Worm (Caenorhabditis elegans) whole organism, L2 larva: ENCODE data around the gene jmjd-5.

Source experiments
- C34F6.9 ChIP-seq: fragments of 150-350 bp; optimal IDR thresholded peaks from 2 replicates; lab custom pipeline; 2014; ENCODE audit warnings: missing biosample characterization, missing genetic modification characterization
- F13H6.1 ChIP-seq: sonication (generic microtip); optimal IDR thresholded peaks from 2 replicates; lab custom pipeline; 2016; ENCODE audit warnings: missing genetic modification characterization, missing compliant biosample characterization
- R02D3.7 ChIP-seq: fragments of 150-350 bp; optimal IDR thresholded peaks from 2 replicates; lab custom pipeline; 2014; ENCODE audit warnings: missing biosample characterization, missing genetic modification characterization
- Y55F3AM.14 ChIP-seq: fragments of 200-800 bp; sonication (Bioruptor generic); optimal IDR thresholded peaks from 2 replicates; lab custom pipeline; 2018; ENCODE audit warnings: mild to moderate bottlenecking, missing genetic modification characterization, missing compliant biosample characterization
- alr-1 ChIP-seq: fragments of 150-350 bp; optimal IDR thresholded peaks from 2 replicates; lab custom pipeline; 2014; ENCODE audit warnings: missing biosample characterization, missing genetic modification characterization
- ama-1 ChIP-seq: fragments of 150-350 bp; optimal IDR thresholded peaks from 2 replicates; lab custom pipeline; 2018; ENCODE audit warnings: inconsistent platforms
- ceh-16 ChIP-seq: fragments of 150-350 bp; optimal IDR thresholded peaks from 2 replicates; lab custom pipeline; 2014; ENCODE audit warnings: missing biosample characterization, missing genetic modification characterization
- ceh-82 ChIP-seq: fragments of 150-350 bp; optimal IDR thresholded peaks from 2 replicates; lab custom pipeline; 2014; ENCODE audit warnings: missing biosample characterization, missing genetic modification characterization
- crh-2 ChIP-seq: sonication (generic microtip); optimal IDR thresholded peaks from 2 replicates; lab custom pipeline; 2017; ENCODE audit warnings: missing biosample characterization, missing genetic modification characterization
- dmd-4 ChIP-seq: sonication (generic microtip); optimal IDR thresholded peaks from 2 replicates; lab custom pipeline; 2017; ENCODE audit warnings: missing biosample characterization, missing genetic modification characterization
- elt-1 ChIP-seq: fragments of 150-350 bp; optimal IDR thresholded peaks from 2 replicates; lab custom pipeline; 2014; ENCODE audit warnings: missing biosample characterization, missing genetic modification characterization
- elt-3 ChIP-seq: sonication (generic microtip); optimal IDR thresholded peaks from 2 replicates; lab custom pipeline; 2017; ENCODE audit warnings: missing biosample characterization, missing genetic modification characterization
- fos-1 ChIP-seq: fragments of 150-350 bp; optimal IDR thresholded peaks from 2 replicates; lab custom pipeline; 2014; ENCODE audit warnings: missing biosample characterization, missing genetic modification characterization
- gmeb-1 ChIP-seq: fragments of 150-350 bp; optimal IDR thresholded peaks from 2 replicates; lab custom pipeline; 2014; ENCODE audit warnings: missing biosample characterization, missing genetic modification characterization
- lin-11 ChIP-seq: fragments of 150-350 bp; sonication (generic microtip); optimal IDR thresholded peaks from 2 replicates; lab custom pipeline; 2014; ENCODE audit warnings: missing biosample characterization, missing genetic modification characterization, inconsistent platforms, mixed read lengths
- lin-13 ChIP-seq: fragments of 150-350 bp; optimal IDR thresholded peaks from 2 replicates; lab custom pipeline; 2014; ENCODE audit warnings: missing biosample characterization, missing genetic modification reagents, missing genetic modification characterization
- lin-39 ChIP-seq: fragments of 150-350 bp; optimal IDR thresholded peaks from 2 replicates; lab custom pipeline; 2014; ENCODE audit warnings: missing biosample characterization, missing genetic modification reagents, missing genetic modification characterization
- lsy-2 ChIP-seq, 2 experiments: fragments of 150-350 bp in 1 of 2; sonication (generic microtip) in 1 of 2; optimal IDR thresholded peaks; 2 replicates each; lab custom pipeline; 2014 to 2017; ENCODE audit warnings: missing biosample characterization in 2 of 2, missing genetic modification characterization in 2 of 2
- mab-5 ChIP-seq: fragments of 150-350 bp; optimal IDR thresholded peaks from 2 replicates; lab custom pipeline; 2014; ENCODE audit warnings: missing biosample characterization, missing genetic modification characterization
- mbf-1 ChIP-seq: sonication (generic microtip); optimal IDR thresholded peaks from 2 replicates; lab custom pipeline; 2017; ENCODE audit warnings: missing biosample characterization, missing genetic modification characterization
- mdl-1 ChIP-seq, 2 experiments: fragments of 150-350 bp in 1 of 2; sonication (generic microtip) in 1 of 2; optimal IDR thresholded peaks; 2 replicates each; lab custom pipeline; 2017; ENCODE audit warnings: missing biosample characterization in 2 of 2, missing genetic modification characterization in 2 of 2
- nhr-10 ChIP-seq: sonication (generic microtip); optimal IDR thresholded peaks from 2 replicates; lab custom pipeline; 2017; ENCODE audit warnings: missing biosample characterization, missing genetic modification characterization
- nhr-11 ChIP-seq: fragments of 150-350 bp; optimal IDR thresholded peaks from 2 replicates; lab custom pipeline; 2014; ENCODE audit warnings: missing biosample characterization, missing genetic modification characterization
- nhr-12 ChIP-seq: fragments of 150-350 bp; optimal IDR thresholded peaks from 2 replicates; lab custom pipeline; 2014; ENCODE audit warnings: missing biosample characterization, missing genetic modification characterization
- nhr-129 ChIP-seq: fragments of 150-350 bp; optimal IDR thresholded peaks from 2 replicates; lab custom pipeline; 2014; ENCODE audit warnings: missing biosample characterization, missing genetic modification characterization
- nhr-21 ChIP-seq: fragments of 150-350 bp; optimal IDR thresholded peaks from 2 replicates; lab custom pipeline; 2014; ENCODE audit warnings: missing biosample characterization, missing genetic modification characterization
- nhr-23 ChIP-seq: fragments of 150-350 bp; optimal IDR thresholded peaks from 2 replicates; lab custom pipeline; 2014; ENCODE audit warnings: missing biosample characterization, missing genetic modification reagents, missing genetic modification characterization
- nhr-237 ChIP-seq: fragments of 150-350 bp; optimal IDR thresholded peaks from 2 replicates; lab custom pipeline; 2014; ENCODE audit warnings: missing biosample characterization, missing genetic modification characterization
- nhr-25 ChIP-seq: fragments of 150-350 bp; sonication (generic microtip); optimal IDR thresholded peaks from 3 replicates; lab custom pipeline; 2014; ENCODE audit warnings: missing biosample characterization, missing genetic modification characterization
- nhr-6 ChIP-seq: fragments of 150-350 bp; optimal IDR thresholded peaks from 2 replicates; lab custom pipeline; 2014; ENCODE audit warnings: missing biosample characterization, missing genetic modification characterization
- peb-1 ChIP-seq: fragments of 150-350 bp; optimal IDR thresholded peaks from 2 replicates; lab custom pipeline; 2014; ENCODE audit warnings: missing biosample characterization, missing genetic modification characterization
- sem-4 ChIP-seq: fragments of 150-350 bp; optimal IDR thresholded peaks from 2 replicates; lab custom pipeline; 2014; ENCODE audit warnings: missing biosample characterization, missing genetic modification reagents, missing genetic modification characterization
- skn-1 ChIP-seq: sonication (generic microtip); optimal IDR thresholded peaks from 2 replicates; lab custom pipeline; 2017; ENCODE audit warnings: missing biosample characterization, missing genetic modification characterization
- sma-3 ChIP-seq: sonication (generic microtip); optimal IDR thresholded peaks from 2 replicates; lab custom pipeline; 2016; ENCODE audit warnings: missing genetic modification reagents, missing genetic modification characterization, missing compliant biosample characterization
- sma-9 ChIP-seq, 2 experiments: fragments of 150-350 bp in 1 of 2; sonication (generic microtip) in 1 of 2; optimal IDR thresholded peaks; 2 replicates each; lab custom pipeline; 2014 to 2016; ENCODE audit warnings: missing genetic modification characterization in 2 of 2, mild to moderate bottlenecking in 1 of 2, missing biosample characterization in 1 of 2, missing compliant biosample characterization in 1 of 2, missing genetic modification reagents in 1 of 2, moderate library complexity in 1 of 2
- snpc-4 ChIP-seq: fragments of 150-350 bp; optimal IDR thresholded peaks from 2 replicates; lab custom pipeline; 2014; ENCODE audit warnings: missing biosample characterization, missing genetic modification characterization
- unc-55 ChIP-seq: fragments of 150-350 bp; sonication (generic microtip); optimal IDR thresholded peaks from 3 replicates; lab custom pipeline; 2014; ENCODE audit warnings: missing biosample characterization, missing genetic modification reagents, missing genetic modification characterization
- unc-62 ChIP-seq: fragments of 150-350 bp; optimal IDR thresholded peaks from 2 replicates; lab custom pipeline; 2014; ENCODE audit warnings: missing biosample characterization, missing genetic modification reagents, missing genetic modification characterization
- ztf-1 ChIP-seq: fragments of 200-800 bp; sonication (Bioruptor generic); conservative IDR thresholded peaks from 2 replicates; pipeline ENCODE4 v1.3.6; 2022; ENCODE audit warnings: missing genetic modification characterization, missing compliant biosample characterization

Gene jmjd-5

ce11 chrV:11082475-11082874 is 44.8 kb upstream of the jmjd-5 start (continued):
- TF ChIP-seq nhr-6 = peak; percentile 68
- no peak for TF ChIP-seq nhr-10 (tag; lab: Kevin White, UChicago)
- peak; percentile 86 for TF ChIP-seq F13H6.1 (tag; lab: Kevin White, UChicago)
- TF ChIP-seq snpc-4 (tag; lab: Kevin White, UChicago) = no peak
- no peak for TF ChIP-seq nhr-237 (tag; lab: Kevin White, UChicago)
- TF ChIP-seq alr-1 (tag; lab: Kevin White, UChicago) = no peak
- no peak for TF ChIP-seq mbf-1 (tag; lab: Kevin White, UChicago)
- no peak for TF ChIP-seq nhr-21 (tag; lab: Kevin White, UChicago)
- no peak for TF ChIP-seq skn-1 (tag; lab: Kevin White, UChicago)
- TF ChIP-seq lin-13 (GFP tag; lab: Kevin White, UChicago) = peak; percentile 21
- peak; percentile 38 for TF ChIP-seq ama-1
- no peak for TF ChIP-seq nhr-23 (tag; lab: Kevin White, UChicago)
- no peak for TF ChIP-seq R02D3.7 (tag; lab: Kevin White, UChicago)
- TF ChIP-seq mab-5 = no peak
- no peak for TF ChIP-seq ceh-82 (tag; lab: Kevin White, UChicago)

ce11 chrV:11082964-11083363 is 44.3 kb upstream of the jmjd-5 start:
- TF ChIP-seq sma-3 (GFP tag; lab: Kevin White, UChicago) (no peak), elt-3 (tag; lab: Kevin White, UChicago) (no peak), nhr-23 (tag; lab: Kevin White, UChicago) (no peak), nhr-25 (tag; lab: Kevin White, UChicago) (no peak), nhr-11 (tag; lab: Kevin White, UChicago) (no peak), nhr-12 (tag; lab: Kevin White, UChicago) (no peak), lsy-2 (tag; optimal IDR thresholded peaks at IDR 0.05; lab: Kevin White, UChicago) (no peak), sem-4 (tag; lab: Kevin White, UChicago) (no peak)

- TF ChIP-seq nhr-11 (tag; lab: Kevin White, UChicago) (no peak), nhr-129 (tag; lab: Kevin White, UChicago) (peak; percentile 77), nhr-21 (tag; lab: Kevin White, UChicago) (no peak), nhr-237 (tag; lab: Kevin White, UChicago) (no peak), F13H6.1 (tag; lab: Kevin White, UChicago) (peak; percentile 84), nhr-6 (no peak), peb-1 (tag; lab: Kevin White, UChicago) (no peak), mab-5 (peak; percentile 38), sma-9 (GFP tag; optimal IDR thresholded peaks at IDR 0.05; lab: Kevin White, UChicago) (peak; percentile 61), sma-9 (tag; optimal IDR thresholded peaks at IDR 0.05; lab: Kevin White, UChicago) (no peak), R02D3.7 (tag; lab: Kevin White, UChicago) (no peak), lin-13 (GFP tag; lab: Kevin White, UChicago) (peak; percentile 33), ceh-82 (tag; lab: Kevin White, UChicago) (no peak), elt-3 (tag; lab: Kevin White, UChicago) (no peak), lin-11 (tag; lab: Kevin White, UChicago) (no peak), skn-1 (tag; lab: Kevin White, UChicago) (no peak), crh-2 (tag; lab: Kevin White, UChicago) (no peak), alr-1 (tag; lab: Kevin White, UChicago) (no peak), elt-1 (tag; lab: Kevin White, UChicago) (no peak), mdl-1 (tag; optimal IDR thresholded peaks at IDR 0.05; lab: Kevin White, UChicago) (peak; percentile 19 to 37), nhr-10 (tag; lab: Kevin White, UChicago) (no peak), lsy-2 (tag; optimal IDR thresholded peaks at IDR 0.05; lab: Kevin White, UChicago) (peak in 1 of 2 experiments; percentile 62), C34F6.9 (tag; lab: Kevin White, UChicago) (peak; percentile 68), fos-1 (tag; lab: Kevin White, UChicago) (no peak), ama-1 (no peak), ztf-1 (GFP tag; lab: Robert Waterston, UW) (no peak), Y55F3AM.14 (GFP tag; lab: Kevin White, UChicago) (peak; percentile 5), lin-39 (tag; lab: Kevin White, UChicago) (no peak), unc-55 (GFP tag; lab: Kevin White, UChicago) (peak; percentile 29), ceh-16 (tag; lab: Kevin White, UChicago) (no peak), dmd-4 (tag; lab: Kevin White, UChicago) (no peak), gmeb-1 (tag; lab: Kevin White, UChicago) (no peak), unc-62 (GFP tag; lab: Kevin White, UChicago) (no peak)
These were observed 43.6 kb upstream of the jmjd-5 start for ce11 chrV:11083691-11084090.
